Worm (Caenorhabditis elegans): ENCODE results near the gene asp-1.

- no peak for TF ChIP-seq pqm-1 (tag; optimal IDR thresholded peaks at IDR 0.05)
- no peak for TF ChIP-seq nhr-11 (tag; optimal IDR thresholded peaks at IDR 0.05)
- no peak for TF ChIP-seq ceh-34 (tag; optimal IDR thresholded peaks at IDR 0.05)
- TF ChIP-seq tbx-2 (tag; optimal IDR thresholded peaks at IDR 0.05), result no peak
- no peak for TF ChIP-seq unc-86 (tag; optimal IDR thresholded peaks at IDR 0.05)
- TF ChIP-seq ceh-30 (tag; optimal IDR thresholded peaks at IDR 0.05), result no peak
- no peak for TF ChIP-seq unc-3 (GFP tag; conservative IDR thresholded peaks at IDR 0.05)
- no peak for TF ChIP-seq unc-3 (tag; optimal IDR thresholded peaks at IDR 0.05)
- TF ChIP-seq hlh-13 (GFP tag; optimal IDR thresholded peaks at IDR 0.05), result no peak
- TF ChIP-seq pax-1 (tag; optimal IDR thresholded peaks at IDR 0.05), result no peak
- no peak for TF ChIP-seq ceh-9 (tag; optimal IDR thresholded peaks at IDR 0.05)
Observed at ce11 chrV:19063326-19063725, 12.8 kb upstream of the asp-1 start.
